Worm (Caenorhabditis elegans): ENCODE results near the gene agxt-1.

- TF ChIP-seq hnd-1 (tag; optimal IDR thresholded peaks at IDR 0.05) (no peak), pes-1 (GFP tag; IDR thresholded peaks at IDR 0.05) (no peak), ama-1 (optimal IDR thresholded peaks at IDR 0.05) (no peak), sea-1 (GFP tag; conservative IDR thresholded peaks at IDR 0.05) (no peak), tbx-37 (GFP tag; conservative IDR thresholded peaks at IDR 0.05) (no peak), tra-4 (tag; optimal IDR thresholded peaks at IDR 0.05) (no peak), B0310.2 (tag; optimal IDR thresholded peaks at IDR 0.05) (no peak), hmbx-1 (tag; optimal IDR thresholded peaks at IDR 0.05) (no peak)
These were observed 31.9 kb downstream of the agxt-1 start for ce11 chrII:8877032-8877985.

Measured in whole organism, early embryonic.